Worm (Caenorhabditis elegans): Measurements from ENCODE around the gene Y46G5A.23.

The Y46G5A.23 gene

ce11 chrII:12799927-12800522 is 28.7 kb downstream of the Y46G5A.23 start (continued):
- TF ChIP-seq dmd-8 (GFP tag; IDR thresholded peaks at IDR 0.05) (no peak), lir-3 (tag; optimal IDR thresholded peaks at IDR 0.05) (no peak), ceh-32 (tag; optimal IDR thresholded peaks at IDR 0.05; ENCODE audit: poor library complexity) (no peak), mep-1 (tag; optimal IDR thresholded peaks at IDR 0.05) (peak; percentile 46), spr-3 (GFP tag; optimal IDR thresholded peaks at IDR 0.05) (no peak), duxl-1 (tag; optimal IDR thresholded peaks at IDR 0.05; ENCODE audit: poor library complexity) (no peak), fos-1 (tag; optimal IDR thresholded peaks at IDR 0.05) (no peak), mdt-29 (GFP tag; IDR thresholded peaks at IDR 0.05) (no peak), zag-1 (tag; optimal IDR thresholded peaks at IDR 0.05) (no peak), lin-29 (GFP tag; IDR thresholded peaks at IDR 0.05) (no peak), fkh-10 (GFP tag; optimal IDR thresholded peaks at IDR 0.05) (no peak), set-16 (GFP tag; IDR thresholded peaks at IDR 0.05) (no peak), gei-8 (GFP tag; optimal IDR thresholded peaks at IDR 0.05) (no peak), mxl-2 (GFP tag; conservative IDR thresholded peaks at IDR 0.05) (no peak), daf-19 (GFP tag; conservative IDR thresholded peaks at IDR 0.05) (no peak), ztf-11 (tag; optimal IDR thresholded peaks at IDR 0.05) (no peak), mes-2 (tag; optimal IDR thresholded peaks at IDR 0.05; ENCODE audit: poor library complexity, severe bottlenecking) (peak; percentile 20), nhr-11 (tag; optimal IDR thresholded peaks at IDR 0.05) (peak; percentile 80), nhr-77 (tag; optimal IDR thresholded peaks at IDR 0.05) (no peak), ceh-62 (tag; optimal IDR thresholded peaks at IDR 0.05) (no peak), nhr-76 (tag; optimal IDR thresholded peaks at IDR 0.05) (no peak), vab-7 (GFP tag; IDR thresholded peaks at IDR 0.05) (no peak), unc-130 (GFP tag; optimal IDR thresholded peaks at IDR 0.05) (peak; percentile 29), pqm-1 (tag; optimal IDR thresholded peaks at IDR 0.05) (no peak), ctbp-1 (GFP tag; IDR thresholded peaks at IDR 0.05) (no peak), lin-13 (GFP tag; optimal IDR thresholded peaks at IDR 0.05) (no peak), F10B5.3 (tag; optimal IDR thresholded peaks at IDR 0.05) (no peak), lin-1 (GFP tag; IDR thresholded peaks at IDR 0.05) (no peak), nhr-25 (tag; optimal IDR thresholded peaks at IDR 0.05; ENCODE audit: borderline replicate concordance, insufficient read depth) (no peak), daf-16 (GFP tag; optimal IDR thresholded peaks at IDR 0.05) (no peak), daf-16 (tag; optimal IDR thresholded peaks at IDR 0.05) (no peak), egl-43 (GFP tag; IDR thresholded peaks at IDR 0.05) (no peak), unc-39 (tag; optimal IDR thresholded peaks at IDR 0.05) (no peak), dve-1 (tag; optimal IDR thresholded peaks at IDR 0.05; ENCODE audit: insufficient read depth) (no peak), arid-1 (GFP tag; conservative IDR thresholded peaks at IDR 0.05) (no peak), madf-5 (GFP tag; IDR thresholded peaks at IDR 0.05) (no peak), madf-9 (GFP tag; conservative IDR thresholded peaks at IDR 0.05) (no peak), tag-97 (GFP tag; IDR thresholded peaks at IDR 0.05) (no peak), Y105C5A.15 (GFP tag; IDR thresholded peaks at IDR 0.05) (no peak), mdl-1 (tag; optimal IDR thresholded peaks at IDR 0.05) (peak in 1 of 2 experiments; percentile 46), sdz-12 (GFP tag; optimal IDR thresholded peaks at IDR 0.05) (no peak), lim-7 (GFP tag; IDR thresholded peaks at IDR 0.05) (no peak), Y5F2A.4 (GFP tag; optimal IDR thresholded peaks at IDR 0.05) (no peak), snpc-4 (tag; optimal IDR thresholded peaks at IDR 0.05) (no peak), R02D3.7 (tag; optimal IDR thresholded peaks at IDR 0.05) (no peak), attf-4 (tag; optimal IDR thresholded peaks at IDR 0.05) (no peak), F26F4.8 (GFP tag; conservative IDR thresholded peaks at IDR 0.05) (no peak), ztf-7 (tag; optimal IDR thresholded peaks at IDR 0.05) (no peak), saeg-2 (GFP tag; IDR thresholded peaks at IDR 0.05) (no peak), nhr-42 (GFP tag; IDR thresholded peaks at IDR 0.05) (no peak), nhr-237 (tag; optimal IDR thresholded peaks at IDR 0.05) (no peak), hmg-1.1 (GFP tag; IDR thresholded peaks at IDR 0.05) (0 out of 2 replicates have a peak, but pooled peaks have one; percentile 24)

All from whole organism, L4 larva.